Fruit fly (Drosophila melanogaster) whole organism, embryonic: ENCODE measurements around the gene CG4456.

Experiments
- Ada2b ChIP-seq: fragments of 200-800 bp; sonication (Bioruptor generic); IDR thresholded peaks from 2 replicates; pipeline ENCODE4 v1.3.6; 2022; ENCODE audit warnings: missing biosample characterization, missing genetic modification characterization
- Asciz ChIP-seq: fragments of 200-800 bp; sonication (Bioruptor generic); optimal IDR thresholded peaks from 2 replicates; lab custom pipeline; 2017; ENCODE audit warnings: missing biosample characterization, mild to moderate bottlenecking, missing genetic modification characterization, missing genetic modification reagents
- CG1024 ChIP-seq: fragments of 200-800 bp; sonication (Bioruptor generic); IDR thresholded peaks from 2 replicates; pipeline ENCODE4 v1.3.6; 2022; ENCODE audit warnings: missing biosample characterization, missing genetic modification characterization
- CG10321 ChIP-seq: fragments of 200-800 bp; sonication (Bioruptor generic); IDR thresholded peaks from 2 replicates; pipeline ENCODE4 v1.3.6; 2022; ENCODE audit warnings: missing biosample characterization, missing genetic modification characterization
- CG11504 ChIP-seq: fragments of 200-800 bp; sonication (Bioruptor generic); optimal IDR thresholded peaks from 3 replicates; lab custom pipeline; 2019; ENCODE audit warnings: missing biosample characterization, mild to moderate bottlenecking, missing genetic modification characterization, moderate library complexity
- CG12236 ChIP-seq: fragments of 200-800 bp; sonication (Bioruptor generic); optimal IDR thresholded peaks from 2 replicates; lab custom pipeline; 2016; ENCODE audit warnings: missing biosample characterization, missing genetic modification characterization
- CG12391 ChIP-seq: fragments of 200-800 bp; sonication (Bioruptor generic); optimal IDR thresholded peaks from 3 replicates; lab custom pipeline; 2018; ENCODE audit warnings: missing biosample characterization, mild to moderate bottlenecking, missing genetic modification characterization, moderate library complexity
- CG12744 ChIP-seq: fragments of 200-800 bp; sonication (Bioruptor generic); optimal IDR thresholded peaks from 2 replicates; lab custom pipeline; 2016; ENCODE audit warnings: missing biosample characterization, missing genetic modification characterization
- CG18476 ChIP-seq: fragments of 200-800 bp; sonication (Bioruptor generic); optimal IDR thresholded peaks from 2 replicates; lab custom pipeline; 2016; ENCODE audit warnings: missing biosample characterization, mild to moderate bottlenecking, missing genetic modification characterization
- CG3726 ChIP-seq: fragments of 200-800 bp; sonication (Bioruptor generic); IDR thresholded peaks from 3 replicates; pipeline ENCODE4, ENCODE4 v1.3.6; 2022; ENCODE audit warnings: missing biosample characterization, missing genetic modification characterization
- CG4404 ChIP-seq: fragments of 200-800 bp; sonication (Bioruptor generic); IDR thresholded peaks from 2 replicates; pipeline ENCODE4 v1.3.6; 2022; ENCODE audit warnings: missing biosample characterization, missing genetic modification characterization
- CG7963 ChIP-seq: fragments of 200-800 bp; sonication (Bioruptor generic); IDR thresholded peaks from 3 replicates; pipeline ENCODE4 v1.3.6; 2022; ENCODE audit warnings: missing biosample characterization, missing genetic modification characterization; ENCODE audit not compliant: partially characterized antibody
- CG8089 ChIP-seq: fragments of 200-800 bp; sonication (Bioruptor generic); optimal IDR thresholded peaks from 3 replicates; lab custom pipeline; 2016; ENCODE audit warnings: missing biosample characterization, missing genetic modification characterization
- CG8290 ChIP-seq, 3 experiments: fragments of 200-800 bp; sonication (Bioruptor generic); optimal IDR thresholded peaks; 2 replicates each; lab custom pipeline; 2016 to 2019; ENCODE audit warnings: missing biosample characterization in 3 of 3, missing genetic modification characterization in 3 of 3, mild to moderate bottlenecking in 2 of 3, moderate library complexity in 1 of 3
- CG9797 ChIP-seq: fragments of 200-800 bp; sonication (Bioruptor generic); optimal IDR thresholded peaks from 3 replicates; lab custom pipeline; 2018; ENCODE audit warnings: missing biosample characterization, mild to moderate bottlenecking, missing genetic modification characterization
- Deaf1 ChIP-seq: fragments of 200-800 bp; optimal IDR thresholded peaks from 3 replicates; lab custom pipeline; 2019; ENCODE audit warnings: missing biosample characterization, mild to moderate bottlenecking, missing genetic modification characterization, moderate library complexity
- Drgx ChIP-seq: fragments of 200-800 bp; sonication (Bioruptor generic); IDR thresholded peaks from 2 replicates; pipeline ENCODE4 v1.3.6; 2022; ENCODE audit warnings: missing biosample characterization, missing genetic modification characterization
- ERR ChIP-seq: fragments of 200-800 bp; sonication (Bioruptor generic); optimal IDR thresholded peaks from 2 replicates; lab custom pipeline; 2016; ENCODE audit warnings: missing biosample characterization, missing genetic modification characterization
- H15 ChIP-seq: fragments of 200-800 bp; sonication (Bioruptor generic); IDR thresholded peaks from 3 replicates; pipeline ENCODE4 v1.3.6; 2022; ENCODE audit warnings: missing biosample characterization, missing genetic modification characterization
- Hr39 ChIP-seq: fragments of >200 bp; optimal IDR thresholded peaks from 2 replicates; lab custom pipeline; 2017
- Hr51 ChIP-seq, 2 experiments: fragments of 200-800 bp; sonication (Bioruptor generic); optimal IDR thresholded peaks; 2 replicates in 1 of 2; 3 replicates in 1 of 2; lab custom pipeline; 2016 to 2018; ENCODE audit warnings: missing biosample characterization in 2 of 2, missing genetic modification characterization in 2 of 2, mild to moderate bottlenecking in 1 of 2, moderate library complexity in 1 of 2
- MBD-R2 ChIP-seq: fragments of 200-800 bp; sonication (Bioruptor generic); IDR thresholded peaks from 2 replicates; pipeline ENCODE4 v1.3.6; 2022; ENCODE audit warnings: missing biosample characterization, missing genetic modification characterization
- Mad ChIP-seq: fragments of 200-800 bp; sonication (Bioruptor generic); optimal IDR thresholded peaks from 2 replicates; lab custom pipeline; 2016; ENCODE audit warnings: missing biosample characterization, missing genetic modification characterization
- Mrtf ChIP-seq: fragments of 200-800 bp; sonication (Bioruptor generic); IDR thresholded peaks from 3 replicates; pipeline ENCODE4 v1.3.6; 2022; ENCODE audit warnings: missing biosample characterization, missing genetic modification characterization
- NK7.1 ChIP-seq: fragments of 200-800 bp; sonication (Bioruptor generic); optimal IDR thresholded peaks from 3 replicates; lab custom pipeline; 2016; ENCODE audit warnings: missing biosample characterization, missing genetic modification characterization
- NfI ChIP-seq: fragments of 200-800 bp; sonication (Bioruptor generic); optimal IDR thresholded peaks from 3 replicates; lab custom pipeline; 2018; ENCODE audit warnings: missing biosample characterization, mild to moderate bottlenecking, missing genetic modification characterization, moderate library complexity
- Pdp1 ChIP-seq, 2 experiments: fragments of 200-800 bp; sonication (Bioruptor generic); optimal IDR thresholded peaks; 3 replicates each; lab custom pipeline; 2016; ENCODE audit warnings: missing biosample characterization in 2 of 2, missing genetic modification characterization in 2 of 2, mild to moderate bottlenecking in 1 of 2, moderate library complexity in 1 of 2
- Taf1 ChIP-seq: fragments of 200-800 bp; sonication (Bioruptor generic); IDR thresholded peaks from 2 replicates; pipeline ENCODE4 v1.3.6; 2022; ENCODE audit warnings: missing biosample characterization, missing genetic modification characterization
- Usf ChIP-seq: fragments of 200-800 bp; sonication (Bioruptor generic); optimal IDR thresholded peaks from 2 replicates; lab custom pipeline; 2017; ENCODE audit warnings: missing genotype, missing biosample characterization, missing genetic modification characterization
- az2 ChIP-seq: fragments of 200-800 bp; sonication (Bioruptor generic); optimal IDR thresholded peaks from 3 replicates; lab custom pipeline; 2016; ENCODE audit warnings: missing biosample characterization, missing genetic modification characterization
- bigmax ChIP-seq: fragments of 200-800 bp; sonication (Bioruptor generic); optimal IDR thresholded peaks from 2 replicates; lab custom pipeline; 2018; ENCODE audit warnings: missing biosample characterization, mild to moderate bottlenecking, missing genetic modification characterization
- cad ChIP-seq: fragments of >200 bp; optimal IDR thresholded peaks from 2 replicates; lab custom pipeline; 2017; ENCODE audit warnings: missing biosample characterization, missing genetic modification characterization
- caup ChIP-seq: fragments of 200-800 bp; sonication (Bioruptor generic); optimal IDR thresholded peaks from 3 replicates; lab custom pipeline; 2017; ENCODE audit warnings: missing biosample characterization, mild to moderate bottlenecking, missing genetic modification characterization, moderate library complexity; ENCODE audit not compliant: severe bottlenecking
- cg ChIP-seq: fragments of 200-800 bp; sonication (Bioruptor generic); optimal IDR thresholded peaks from 3 replicates; lab custom pipeline; 2019; ENCODE audit warnings: missing biosample characterization, mild to moderate bottlenecking, missing genetic modification characterization, moderate library complexity
- chm ChIP-seq: fragments of 200-800 bp; sonication (Bioruptor generic); IDR thresholded peaks from 2 replicates; pipeline ENCODE4 v1.3.6; 2022; ENCODE audit warnings: missing biosample characterization, missing genetic modification characterization
- chn ChIP-seq: fragments of 200-800 bp; sonication (Bioruptor generic); optimal IDR thresholded peaks from 2 replicates; lab custom pipeline; 2016; ENCODE audit warnings: missing biosample characterization, missing genetic modification characterization
- danr ChIP-seq: fragments of 200-800 bp; sonication (Bioruptor generic); IDR thresholded peaks from 2 replicates; pipeline ENCODE4 v1.3.6; 2022; ENCODE audit warnings: missing biosample characterization, missing genetic modification characterization
- dati ChIP-seq: fragments of 200-800 bp; sonication (Bioruptor generic); IDR thresholded peaks from 2 replicates; pipeline ENCODE4 v1.3.6; 2022; ENCODE audit warnings: missing biosample characterization, missing genetic modification characterization
- gem ChIP-seq: fragments of 200-800 bp; sonication (Bioruptor generic); optimal IDR thresholded peaks from 2 replicates; lab custom pipeline; 2019; ENCODE audit warnings: missing biosample characterization, mild to moderate bottlenecking, missing genetic modification characterization, moderate library complexity
- grau ChIP-seq: fragments of 200-800 bp; optimal IDR thresholded peaks from 3 replicates; lab custom pipeline; 2019; ENCODE audit warnings: missing biosample characterization, mild to moderate bottlenecking, missing genetic modification characterization, moderate library complexity
- lola ChIP-seq, 3 experiments: fragments of >200 bp in 2 of 3; fragments of 200-800 bp in 1 of 3; sonication (Bioruptor generic) in 1 of 3; optimal IDR thresholded peaks; 2 replicates each; lab custom pipeline; 2017 to 2019; ENCODE audit warnings: missing biosample characterization in 3 of 3, missing genetic modification characterization in 3 of 3, mild to moderate bottlenecking in 1 of 3, moderate library complexity in 1 of 3
- maf-S ChIP-seq: fragments of 200-800 bp; sonication (Bioruptor generic); optimal IDR thresholded peaks from 2 replicates; lab custom pipeline; 2016; ENCODE audit warnings: missing biosample characterization, missing genetic modification characterization
- onecut ChIP-seq: fragments of 200-800 bp; sonication (Bioruptor generic); IDR thresholded peaks from 2 replicates; pipeline ENCODE4 v1.3.6; 2022; ENCODE audit warnings: missing biosample characterization, missing genetic modification characterization
- p53 ChIP-seq: fragments of 200-800 bp; sonication (Bioruptor generic); optimal IDR thresholded peaks from 2 replicates; lab custom pipeline; 2016; ENCODE audit warnings: missing biosample characterization, missing genetic modification characterization
- pum ChIP-seq: fragments of 200-800 bp; sonication (Bioruptor generic); optimal IDR thresholded peaks from 2 replicates; lab custom pipeline; 2016; ENCODE audit warnings: missing biosample characterization, missing genetic modification characterization
- row ChIP-seq: fragments of 200-800 bp; sonication (Bioruptor generic); IDR thresholded peaks from 3 replicates; pipeline ENCODE4 v1.3.6; 2022; ENCODE audit warnings: missing biosample characterization, missing genetic modification characterization
- run ChIP-seq: fragments of 200-800 bp; sonication (Bioruptor generic); optimal IDR thresholded peaks from 3 replicates; lab custom pipeline; 2018; ENCODE audit warnings: missing biosample characterization, mild to moderate bottlenecking, missing genetic modification characterization
- so ChIP-seq: fragments of 200-800 bp; sonication (Bioruptor generic); IDR thresholded peaks from 3 replicates; pipeline ENCODE4 v1.3.6; 2022; ENCODE audit warnings: missing biosample characterization, missing genetic modification characterization
- toy ChIP-seq: fragments of 200-800 bp; sonication (Bioruptor generic); IDR thresholded peaks from 2 replicates; pipeline ENCODE4 v1.3.6; 2022; ENCODE audit warnings: missing biosample characterization, missing genetic modification characterization
- wek ChIP-seq: fragments of 200-800 bp; sonication (Bioruptor generic); optimal IDR thresholded peaks from 3 replicates; lab custom pipeline; 2018; ENCODE audit warnings: missing biosample characterization, mild to moderate bottlenecking, missing genetic modification characterization, moderate library complexity
- wor ChIP-seq: fragments of 200-800 bp; sonication (Bioruptor generic); IDR thresholded peaks from 2 replicates; pipeline ENCODE4 v1.3.6; 2022; ENCODE audit warnings: missing biosample characterization, missing genetic modification characterization

CG4456 gene

dm6 chr3L:9333745-9334382 is 38.7 kb upstream of the CG4456 start, which contains the start of gene PGRP-LA (continued):
- TF ChIP-seq maf-S (GFP tag; lab: Kevin White, UChicago), result no peak
- no peak for TF ChIP-seq wor (GFP tag; lab: Robert Waterston, UW)
- TF ChIP-seq ERR (GFP tag; lab: Kevin White, UChicago), result no peak
- no peak for TF ChIP-seq Taf1
- no peak for TF ChIP-seq chm (GFP tag; lab: Robert Waterston, UW)
- TF ChIP-seq pum (GFP tag; lab: Kevin White, UChicago), result no peak
- peak; percentile 29 for TF ChIP-seq Asciz (GFP tag; lab: Kevin White, UChicago)
- no peak for TF ChIP-seq NK7.1 (GFP tag; lab: Kevin White, UChicago)
- no peak for TF ChIP-seq lola (GFP tag; optimal IDR thresholded peaks at IDR 0.05; lab: Kevin White, UChicago)
- no peak for TF ChIP-seq CG12236
- TF ChIP-seq danr (GFP tag; lab: Robert Waterston, UW), result no peak
- TF ChIP-seq MBD-R2 (GFP tag; lab: Robert Waterston, UW), result no peak
- TF ChIP-seq Hr51 (GFP tag; optimal IDR thresholded peaks at IDR 0.05; lab: Kevin White, UChicago), result peak in 1 of 2 experiments; percentile 52
- TF ChIP-seq cg, result no peak
- TF ChIP-seq CG4404 (GFP tag; lab: Robert Waterston, UW), result no peak
- TF ChIP-seq CG12744, result no peak
- TF ChIP-seq grau (tag; lab: Kevin White, UChicago), result peak; percentile 39
- TF ChIP-seq CG11504, result peak; percentile 45
- TF ChIP-seq Hr39 (lab: Kevin White, UChicago), result no peak
- no peak for TF ChIP-seq Drgx (GFP tag; lab: Robert Waterston, UW)
- no peak for TF ChIP-seq cad
- TF ChIP-seq dati (GFP tag; lab: Robert Waterston, UW), result no peak
- peak; percentile 1 for TF ChIP-seq az2 (GFP tag; lab: Kevin White, UChicago)
- no peak for TF ChIP-seq run
- peak; percentile 52 for TF ChIP-seq onecut
- peak; percentile 41 for TF ChIP-seq gem (tag; lab: Kevin White, UChicago)
- no peak for TF ChIP-seq CG7963 (GFP tag; lab: Robert Waterston, UW)
- TF ChIP-seq Pdp1 (GFP tag; optimal IDR thresholded peaks at IDR 0.05; lab: Kevin White, UChicago), result no peak
- TF ChIP-seq caup (GFP tag; lab: Kevin White, UChicago), result peak; percentile 31
- TF ChIP-seq wek (GFP tag; lab: Kevin White, UChicago), result no peak
- TF ChIP-seq CG18476 (GFP tag; lab: Kevin White, UChicago), result no peak
- TF ChIP-seq CG8089 (GFP tag; lab: Kevin White, UChicago), result no peak
- TF ChIP-seq CG3726, result no peak
- TF ChIP-seq Ada2b (GFP tag; lab: Robert Waterston, UW), result no peak
- TF ChIP-seq Mad, result no peak
- TF ChIP-seq toy (GFP tag; lab: Robert Waterston, UW), result no peak
- no peak for TF ChIP-seq CG12391 (tag; lab: Kevin White, UChicago)
- TF ChIP-seq Usf (GFP tag; lab: Kevin White, UChicago), result no peak
- 0 out of 3 replicates have a peak, but pooled peaks have one; percentile 35 for TF ChIP-seq H15
- TF ChIP-seq bigmax, result no peak
- TF ChIP-seq NfI (GFP tag; lab: Kevin White, UChicago), result peak; percentile 46
- TF ChIP-seq CG9797 (GFP tag; lab: Kevin White, UChicago), result no peak
- 0 out of 3 replicates have a peak, but pooled peaks have one; percentile 9 for TF ChIP-seq row (GFP tag; lab: Robert Waterston, UW)
- no peak for TF ChIP-seq so (GFP tag; lab: Robert Waterston, UW)
- no peak for TF ChIP-seq p53 (GFP tag; lab: Kevin White, UChicago)
- no peak for TF ChIP-seq CG10321 (GFP tag; lab: Robert Waterston, UW)
- TF ChIP-seq Deaf1 (tag; lab: Kevin White, UChicago), result no peak
- TF ChIP-seq CG1024 (GFP tag; lab: Robert Waterston, UW), result 0 out of 2 replicates have a peak, but pooled peaks have one; percentile 22
- no peak for TF ChIP-seq CG8290 (GFP tag; optimal IDR thresholded peaks at IDR 0.05; lab: Kevin White, UChicago)
- TF ChIP-seq CG8290 (tag; optimal IDR thresholded peaks at IDR 0.05; lab: Kevin White, UChicago), result peak in 1 of 2 experiments; percentile 40
- TF ChIP-seq chn (GFP tag; lab: Kevin White, UChicago), result no peak
- TF ChIP-seq Mrtf, result no peak
